Worm (Caenorhabditis elegans): Measurements from ENCODE around the gene R02D5.8.

DNA sequence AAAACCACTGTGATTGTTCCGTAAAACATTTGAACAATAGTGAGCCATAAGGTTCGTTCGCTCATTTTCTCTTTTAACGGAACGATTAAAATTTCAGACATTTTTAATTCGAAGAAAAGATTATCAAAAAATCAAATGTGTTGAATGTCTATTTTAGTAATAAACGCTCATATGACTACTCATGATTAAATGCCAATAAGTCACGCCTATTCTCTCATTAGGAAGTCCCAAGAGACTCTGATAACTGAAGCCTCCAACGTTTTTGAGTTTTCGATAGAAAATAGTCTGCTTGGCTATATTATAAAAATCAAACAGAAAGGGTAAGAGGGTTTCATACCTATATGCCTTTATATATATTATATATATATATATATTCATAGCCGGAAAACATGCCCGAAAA is 37.0 kb upstream of the R02D5.8 start, which contains the start of gene srg-47:
- TF ChIP-seq dmd-4 (tag; optimal IDR thresholded peaks at IDR 0.05) (no peak), lin-39 (tag; optimal IDR thresholded peaks at IDR 0.05) (no peak), lsy-2 (tag; optimal IDR thresholded peaks at IDR 0.05) (no peak), nhr-23 (tag; optimal IDR thresholded peaks at IDR 0.05) (no peak), sem-4 (tag; optimal IDR thresholded peaks at IDR 0.05) (no peak), crh-2 (tag; optimal IDR thresholded peaks at IDR 0.05) (no peak), ztf-11 (tag; optimal IDR thresholded peaks at IDR 0.05) (no peak), elt-3 (tag; optimal IDR thresholded peaks at IDR 0.05) (no peak), nhr-25 (tag; optimal IDR thresholded peaks at IDR 0.05) (no peak), ceh-82 (tag; optimal IDR thresholded peaks at IDR 0.05) (no peak), alr-1 (tag; optimal IDR thresholded peaks at IDR 0.05) (no peak), nhr-12 (tag; optimal IDR thresholded peaks at IDR 0.05) (no peak)
